Worm (Caenorhabditis elegans): Measurements from ENCODE around the gene dct-18.
A peak's percentile ranks its signal among the peaks of the same experiment; 100 is the strongest.

dct-18 gene

ce11 chrII:12896666-12897065, 35.0 kb upstream of the dct-18 start:
- TF ChIP-seq aly-2 (tag; optimal IDR thresholded peaks at IDR 0.05) = no peak
- TF ChIP-seq zag-1 (tag; optimal IDR thresholded peaks at IDR 0.05) = no peak
- TF ChIP-seq egl-5 (tag; optimal IDR thresholded peaks at IDR 0.05) = no peak
- no peak for TF ChIP-seq pha-4 (tag; optimal IDR thresholded peaks at IDR 0.05)
- TF ChIP-seq pqm-1 (tag; optimal IDR thresholded peaks at IDR 0.05) = no peak

ce11 chrII:12897361-12897760, 34.3 kb upstream of the dct-18 start:
- TF ChIP-seq nfya-1 (tag; optimal IDR thresholded peaks at IDR 0.05; ENCODE audit: insufficient read depth) (no peak), nhr-12 (tag; optimal IDR thresholded peaks at IDR 0.05) (no peak), nhr-77 (tag; optimal IDR thresholded peaks at IDR 0.05) (no peak)

- TF ChIP-seq ceh-9 (tag; optimal IDR thresholded peaks at IDR 0.05) (no peak), elt-2 (tag; optimal IDR thresholded peaks at IDR 0.05) (peak; percentile 31)
These were observed 33.7 kb upstream of the dct-18 start, which contains the start of gene clec-64 for ce11 chrII:12897942-12898341. Gene clec-64, plus strand, starts transcription at chrII:12898242.

ce11 chrII:12901025-12901424, 30.6 kb upstream of the dct-18 start, which contains the start of gene clec-65:
Gene clec-65, plus strand, starts transcription at chrII:12901325.
- TF ChIP-seq ceh-82 (tag; optimal IDR thresholded peaks at IDR 0.05) (no peak), nhr-12 (tag; optimal IDR thresholded peaks at IDR 0.05) (no peak), eor-1 (tag; optimal IDR thresholded peaks at IDR 0.05) (no peak), ZK546.5 (tag; optimal IDR thresholded peaks at IDR 0.05) (no peak), elt-3 (tag; optimal IDR thresholded peaks at IDR 0.05) (no peak), nhr-77 (tag; optimal IDR thresholded peaks at IDR 0.05) (no peak), snpc-4 (tag; optimal IDR thresholded peaks at IDR 0.05) (no peak), nfya-1 (tag; optimal IDR thresholded peaks at IDR 0.05; ENCODE audit: insufficient read depth) (no peak), pqm-1 (tag; optimal IDR thresholded peaks at IDR 0.05) (peak; percentile 2), nhr-28 (tag; optimal IDR thresholded peaks at IDR 0.05) (no peak), elt-2 (tag; optimal IDR thresholded peaks at IDR 0.05) (peak; percentile 36), aly-2 (tag; optimal IDR thresholded peaks at IDR 0.05) (no peak), elt-1 (tag; optimal IDR thresholded peaks at IDR 0.05) (no peak), pha-4 (tag; optimal IDR thresholded peaks at IDR 0.05) (peak; percentile 11), fos-1 (tag; optimal IDR thresholded peaks at IDR 0.05) (no peak)

- TF ChIP-seq pqm-1 (tag; optimal IDR thresholded peaks at IDR 0.05) (peak; percentile 18), elt-2 (tag; optimal IDR thresholded peaks at IDR 0.05) (peak; percentile 27), nhr-237 (tag; optimal IDR thresholded peaks at IDR 0.05) (no peak), lsy-12 (tag; optimal IDR thresholded peaks at IDR 0.05) (no peak), ceh-9 (tag; optimal IDR thresholded peaks at IDR 0.05) (no peak), R02D3.7 (tag; optimal IDR thresholded peaks at IDR 0.05) (no peak), ztf-4 (tag; optimal IDR thresholded peaks at IDR 0.05) (no peak)
These were observed 27.5 kb upstream of the dct-18 start, which contains the start of gene clec-66 for ce11 chrII:12904174-12904573. Gene clec-66, plus strand, starts transcription at chrII:12904398.

ce11 chrII:12907070-12907469, 24.6 kb upstream of the dct-18 start, which contains the start of gene nspb-11:
Gene nspb-11, plus strand, starts transcription at chrII:12907370.
- TF ChIP-seq snpc-4 (tag; optimal IDR thresholded peaks at IDR 0.05) (no peak), nhr-11 (tag; optimal IDR thresholded peaks at IDR 0.05) (no peak), elt-1 (tag; optimal IDR thresholded peaks at IDR 0.05) (no peak), nhr-77 (tag; optimal IDR thresholded peaks at IDR 0.05) (no peak), nhr-25 (tag; optimal IDR thresholded peaks at IDR 0.05) (no peak), nhr-28 (tag; optimal IDR thresholded peaks at IDR 0.05) (no peak), ceh-28 (tag; optimal IDR thresholded peaks at IDR 0.05) (no peak), ceh-9 (tag; optimal IDR thresholded peaks at IDR 0.05) (no peak), nfya-1 (tag; optimal IDR thresholded peaks at IDR 0.05; ENCODE audit: insufficient read depth) (no peak), ztf-4 (tag; optimal IDR thresholded peaks at IDR 0.05) (no peak), nhr-23 (tag; optimal IDR thresholded peaks at IDR 0.05) (no peak), mml-1 (tag; optimal IDR thresholded peaks at IDR 0.05) (no peak), egl-27 (tag; optimal IDR thresholded peaks at IDR 0.05) (no peak), ama-1 (optimal IDR thresholded peaks at IDR 0.05) (no peak), nhr-12 (tag; optimal IDR thresholded peaks at IDR 0.05) (no peak)

- TF ChIP-seq lsy-12 (tag; optimal IDR thresholded peaks at IDR 0.05) (no peak), ceh-9 (tag; optimal IDR thresholded peaks at IDR 0.05) (no peak), aly-2 (tag; optimal IDR thresholded peaks at IDR 0.05) (no peak), ceh-28 (tag; optimal IDR thresholded peaks at IDR 0.05) (no peak), egl-27 (tag; optimal IDR thresholded peaks at IDR 0.05) (no peak), nhr-28 (tag; optimal IDR thresholded peaks at IDR 0.05) (no peak), mdl-1 (tag; optimal IDR thresholded peaks at IDR 0.05) (no peak), jun-1 (tag; optimal IDR thresholded peaks at IDR 0.05) (no peak), lin-15B (tag; optimal IDR thresholded peaks at IDR 0.05) (no peak), nfya-1 (tag; optimal IDR thresholded peaks at IDR 0.05; ENCODE audit: insufficient read depth) (no peak), nhr-25 (tag; optimal IDR thresholded peaks at IDR 0.05) (no peak), nhr-77 (tag; optimal IDR thresholded peaks at IDR 0.05) (no peak), R02D3.7 (tag; optimal IDR thresholded peaks at IDR 0.05) (no peak)
These were observed 22.9 kb upstream of the dct-18 start, which contains the start of gene ddn-2 for ce11 chrII:12908779-12909178. Gene ddn-2, plus strand, starts transcription at chrII:12909079.
